Worm (Caenorhabditis elegans): Measurements from ENCODE around the gene K02E7.12.

DNA sequence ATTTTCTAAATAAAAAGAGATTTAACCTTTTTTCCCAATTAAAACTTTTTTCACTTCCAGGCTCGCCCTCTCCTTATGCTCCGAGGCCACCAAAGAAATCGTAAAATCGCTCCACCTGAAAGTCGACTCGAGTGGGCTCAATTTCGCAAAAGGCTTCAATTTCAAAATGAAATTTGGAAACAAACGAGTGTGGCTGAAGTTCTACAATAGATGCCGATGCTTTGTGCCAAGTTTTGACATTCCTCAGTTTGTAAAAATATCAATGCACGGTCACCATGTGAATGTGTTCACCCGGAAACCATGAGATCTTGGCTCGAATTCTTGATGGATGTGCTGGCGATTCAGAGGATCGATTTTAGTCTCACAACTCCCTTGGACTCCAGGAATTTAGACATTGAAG lies 44.3 kb upstream of the K02E7.12 start, which contains the start of gene M01D1.12:
- TF ChIP-seq hsf-1 (GFP tag; IDR thresholded peaks at IDR 0.05) (no peak), C17E4.6 (GFP tag; IDR thresholded peaks at IDR 0.05) (no peak), unc-62 (GFP tag; optimal IDR thresholded peaks at IDR 0.05) (no peak), mes-4 (tag; optimal IDR thresholded peaks at IDR 0.05) (no peak), ama-1 (optimal IDR thresholded peaks at IDR 0.05) (no peak), ama-1 (GFP tag; optimal IDR thresholded peaks at IDR 0.05) (no peak), dpl-1 (GFP tag; optimal IDR thresholded peaks at IDR 0.05) (no peak), dox-1 (GFP tag; IDR thresholded peaks at IDR 0.05) (no peak), madf-8 (GFP tag; conservative IDR thresholded peaks at IDR 0.05) (no peak)
